Fruit fly (Drosophila melanogaster): ENCODE measurements around the gene Mnr.

Mnr gene

dm6 chrX:21281039-21281911 is at the start of gene Mnr:
Gene Mnr (minus strand): TSS chrX:21281171.
- TF ChIP-seq CG17806 (tag; optimal IDR thresholded peaks at IDR 0.05) (no peak), CG15710 (tag; optimal IDR thresholded peaks at IDR 0.05) (peak; percentile 20), CG14655 (GFP tag; optimal IDR thresholded peaks at IDR 0.05) (peak; percentile 64), Ets98B (GFP tag; IDR thresholded peaks at IDR 0.05) (peak; percentile 57), CG10348 (GFP tag; IDR thresholded peaks at IDR 0.05) (peak; percentile 79), D1 (tag; optimal IDR thresholded peaks at IDR 0.05) (peak; percentile 33), EcR (GFP tag; optimal IDR thresholded peaks at IDR 0.05) (peak; percentile 74), CG32121 (GFP tag; IDR thresholded peaks at IDR 0.05) (peak; percentile 36; the same call in 1 of the 2 replicates), CG4496 (GFP tag; IDR thresholded peaks at IDR 0.05) (peak; percentile 65; the same call in 2 of the 3 replicates), rn (GFP tag; IDR thresholded peaks at IDR 0.05) (no peak), fd96Ca (GFP tag; IDR thresholded peaks at IDR 0.05) (peak; percentile 24; the same call in 1 of the 3 replicates), Pif1A (GFP tag; optimal IDR thresholded peaks at IDR 0.05) (peak; percentile 20), CG34367 (tag; optimal IDR thresholded peaks at IDR 0.05) (no peak), CG8159 (tag; optimal IDR thresholded peaks at IDR 0.05) (peak; percentile 24), CG12605 (GFP tag; IDR thresholded peaks at IDR 0.05) (no peak), CG13204 (GFP tag; optimal IDR thresholded peaks at IDR 0.05) (peak; percentile 58), CG8301 (tag; optimal IDR thresholded peaks at IDR 0.05) (peak; percentile 30)

DNA sequence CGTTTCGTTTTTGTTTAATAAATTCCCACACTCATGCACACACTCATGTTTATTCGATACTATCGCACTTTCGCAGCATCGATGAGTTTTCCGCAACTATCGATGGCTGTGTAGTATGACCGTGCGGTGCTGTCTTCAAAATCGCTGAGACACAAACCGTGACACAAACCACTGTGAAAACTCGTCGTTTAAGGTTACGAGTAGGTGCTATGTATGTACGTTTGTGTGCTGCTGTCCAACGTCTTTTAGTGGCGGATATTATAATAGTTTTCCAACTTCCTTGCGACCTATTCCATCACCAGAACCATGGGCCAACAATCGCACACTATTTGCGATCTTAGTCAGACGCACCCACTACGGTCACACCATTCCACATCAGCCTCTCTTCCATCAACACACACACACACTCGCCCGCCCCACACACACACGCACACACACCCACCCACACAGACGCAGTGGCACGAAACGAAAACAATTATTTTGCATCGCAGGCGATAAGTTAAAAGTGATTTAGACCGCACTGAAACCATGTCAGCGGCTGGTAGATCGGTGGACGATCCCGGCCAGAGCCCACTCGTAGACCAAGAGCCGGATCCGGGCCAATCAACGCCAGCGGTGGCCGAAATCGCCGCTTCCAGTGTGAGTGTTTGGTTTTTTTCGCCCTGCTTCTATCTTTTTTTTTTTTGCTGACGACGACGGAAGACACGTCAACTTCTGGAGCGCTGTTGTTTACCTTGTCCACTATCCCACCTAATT is 43.1 kb upstream of the Mnr start, which contains the start of the genes Dd and CG1486:
Gene Dd (minus strand): TSS at position 77 of the 756 bp plus-strand sequence.
Gene CG1486 (plus strand): TSS at position 114 of the 756 bp plus-strand sequence.
- no peak for TF ChIP-seq Pif1A (GFP tag; optimal IDR thresholded peaks at IDR 0.05)
- peak; percentile 13 for TF ChIP-seq CG34367 (tag; optimal IDR thresholded peaks at IDR 0.05)

dm6 chrX:21323171-21323695 is 42.3 kb upstream of the Mnr start:
- TF ChIP-seq Pif1A (GFP tag; optimal IDR thresholded peaks at IDR 0.05) (no peak), CG8159 (tag; optimal IDR thresholded peaks at IDR 0.05) (no peak), CG34367 (tag; optimal IDR thresholded peaks at IDR 0.05) (no peak), EcR (GFP tag; optimal IDR thresholded peaks at IDR 0.05) (no peak), CG9948 (tag; optimal IDR thresholded peaks at IDR 0.05) (no peak), CG15710 (tag; optimal IDR thresholded peaks at IDR 0.05) (no peak), CG10348 (GFP tag; IDR thresholded peaks at IDR 0.05) (no peak), rn (GFP tag; IDR thresholded peaks at IDR 0.05) (no peak), Snoo (tag; optimal IDR thresholded peaks at IDR 0.05) (no peak), CG14655 (GFP tag; optimal IDR thresholded peaks at IDR 0.05) (no peak), CG17806 (tag; optimal IDR thresholded peaks at IDR 0.05) (no peak), CG8301 (tag; optimal IDR thresholded peaks at IDR 0.05) (no peak), fd96Ca (GFP tag; IDR thresholded peaks at IDR 0.05) (no peak), Ets98B (GFP tag; IDR thresholded peaks at IDR 0.05) (0 out of 2 replicates have a peak, but pooled peaks have one; percentile 6), CG13204 (GFP tag; optimal IDR thresholded peaks at IDR 0.05) (no peak), CG32121 (GFP tag; IDR thresholded peaks at IDR 0.05) (0 out of 2 replicates have a peak, but pooled peaks have one; percentile 18), CG12605 (GFP tag; IDR thresholded peaks at IDR 0.05) (no peak), gl (tag; optimal IDR thresholded peaks at IDR 0.05) (peak; percentile 33), CG4496 (GFP tag; IDR thresholded peaks at IDR 0.05) (peak; percentile 61; the same call in 2 of the 3 replicates), Pif1B (GFP tag; optimal IDR thresholded peaks at IDR 0.05) (no peak), D1 (tag; optimal IDR thresholded peaks at IDR 0.05) (no peak)

dm6 chrX:21322289-21322981 is 41.5 kb upstream of the Mnr start:
- TF ChIP-seq CG17806 (tag; optimal IDR thresholded peaks at IDR 0.05) (peak; percentile 18), CG8301 (tag; optimal IDR thresholded peaks at IDR 0.05) (peak; percentile 29), Pif1B (GFP tag; optimal IDR thresholded peaks at IDR 0.05) (no peak), CG10348 (GFP tag; IDR thresholded peaks at IDR 0.05) (no peak), Pif1A (GFP tag; optimal IDR thresholded peaks at IDR 0.05) (peak; percentile 14), gl (tag; optimal IDR thresholded peaks at IDR 0.05) (no peak), D1 (tag; optimal IDR thresholded peaks at IDR 0.05) (no peak), CG8159 (tag; optimal IDR thresholded peaks at IDR 0.05) (peak; percentile 62), fd96Ca (GFP tag; IDR thresholded peaks at IDR 0.05) (no peak), Snoo (tag; optimal IDR thresholded peaks at IDR 0.05) (no peak), CG32121 (GFP tag; IDR thresholded peaks at IDR 0.05) (no peak), CG9948 (tag; optimal IDR thresholded peaks at IDR 0.05) (no peak), CG4496 (GFP tag; IDR thresholded peaks at IDR 0.05) (no peak), CG34367 (tag; optimal IDR thresholded peaks at IDR 0.05) (no peak)

Measured in whole organism, pupa.